Fruit fly (Drosophila melanogaster): Measurements from ENCODE around the gene CG14629.

The CG14629 gene

dm6 chrX:1083123-1083522 lies 31.8 kb downstream of the CG14629 start (continued):
- TF ChIP-seq CG34376 (GFP tag; optimal IDR thresholded peaks at IDR 0.05), result no peak
- no peak for TF ChIP-seq bbx (GFP tag; IDR thresholded peaks at IDR 0.05; ENCODE audit: partially characterized antibody)
- no peak for TF ChIP-seq seq (GFP tag; IDR thresholded peaks at IDR 0.05)
- no peak for TF ChIP-seq slp2 (GFP tag; optimal IDR thresholded peaks at IDR 0.05)
- TF ChIP-seq Side (GFP tag; optimal IDR thresholded peaks at IDR 0.05), result no peak
- no peak for TF ChIP-seq CG10321 (GFP tag; IDR thresholded peaks at IDR 0.05)
- no peak for TF ChIP-seq Taf1 (GFP tag; IDR thresholded peaks at IDR 0.05)
- TF ChIP-seq CG31365 (tag; optimal IDR thresholded peaks at IDR 0.05), result no peak
- TF ChIP-seq Bteb2 (GFP tag; optimal IDR thresholded peaks at IDR 0.05), result no peak
- TF ChIP-seq Bdp1 (GFP tag; optimal IDR thresholded peaks at IDR 0.05), result no peak
- TF ChIP-seq Hr39 (optimal IDR thresholded peaks at IDR 0.05), result no peak
- TF ChIP-seq CG10654 (GFP tag; optimal IDR thresholded peaks at IDR 0.05), result no peak
- TF ChIP-seq aop (GFP tag; IDR thresholded peaks at IDR 0.05), result no peak
- TF ChIP-seq pros (GFP tag; optimal IDR thresholded peaks at IDR 0.05), result no peak
- TF ChIP-seq CG3163 (GFP tag; optimal IDR thresholded peaks at IDR 0.05), result no peak
- peak; percentile 21 for TF ChIP-seq Hmr (GFP tag; optimal IDR thresholded peaks at IDR 0.05)
- no peak for TF ChIP-seq cas (GFP tag; IDR thresholded peaks at IDR 0.05)
- no peak for TF ChIP-seq CG12744 (GFP tag; optimal IDR thresholded peaks at IDR 0.05)
- TF ChIP-seq H15 (GFP tag; IDR thresholded peaks at IDR 0.05), result peak; percentile 58; the same call in 1 of the 3 replicates
- peak; percentile 83 for TF ChIP-seq Med (GFP tag)
- TF ChIP-seq Jarid2 (GFP tag; optimal IDR thresholded peaks at IDR 0.05), result no peak
- no peak for TF ChIP-seq CG13123 (GFP tag; optimal IDR thresholded peaks at IDR 0.05)
- TF ChIP-seq fd64A (GFP tag; optimal IDR thresholded peaks at IDR 0.05), result no peak
- TF ChIP-seq CG11247 (GFP tag; IDR thresholded peaks at IDR 0.05), result peak; percentile 28; the same call in 1 of the 2 replicates
- no peak for TF ChIP-seq grn (GFP tag; optimal IDR thresholded peaks at IDR 0.05)
- peak; percentile 37; the same call in 1 of the 2 replicates for TF ChIP-seq CG16779 (GFP tag; IDR thresholded peaks at IDR 0.05)
- TF ChIP-seq CG2202 (tag; optimal IDR thresholded peaks at IDR 0.05), result no peak
- TF ChIP-seq nmo (GFP tag; optimal IDR thresholded peaks at IDR 0.05), result peak; percentile 2
- no peak for TF ChIP-seq Adf1 (GFP tag; IDR thresholded peaks at IDR 0.05)
- TF ChIP-seq Doc2 (GFP tag; IDR thresholded peaks at IDR 0.05), result no peak
- no peak for TF ChIP-seq tap (tag; optimal IDR thresholded peaks at IDR 0.05)
- no peak for TF ChIP-seq NFAT (GFP tag; IDR thresholded peaks at IDR 0.05)
- no peak for TF ChIP-seq CG13296 (GFP tag; optimal IDR thresholded peaks at IDR 0.05)
- TF ChIP-seq CG4820 (GFP tag; optimal IDR thresholded peaks at IDR 0.05), result peak; percentile 46
- no peak for TF ChIP-seq ap (GFP tag; IDR thresholded peaks at IDR 0.05)
- TF ChIP-seq Sry-β (GFP tag; optimal IDR thresholded peaks at IDR 0.05), result no peak
- TF ChIP-seq danr (GFP tag; IDR thresholded peaks at IDR 0.05), result no peak
- no peak for TF ChIP-seq CTCF (GFP tag; optimal IDR thresholded peaks at IDR 0.05)
- TF ChIP-seq CG14014 (GFP tag; IDR thresholded peaks at IDR 0.05), result 0 out of 2 replicates have a peak, but pooled peaks have one; percentile 28
- no peak for TF ChIP-seq CkIIα-i1 (GFP tag; IDR thresholded peaks at IDR 0.05)
- TF ChIP-seq ATbp (GFP tag; optimal IDR thresholded peaks at IDR 0.05), result no peak
- peak; percentile 66 for TF ChIP-seq row (GFP tag; IDR thresholded peaks at IDR 0.05)
- no peak for TF ChIP-seq p53 (GFP tag; optimal IDR thresholded peaks at IDR 0.05)
- TF ChIP-seq NC2β (GFP tag; optimal IDR thresholded peaks at IDR 0.05), result no peak
- TF ChIP-seq mld (GFP tag; IDR thresholded peaks at IDR 0.05; ENCODE audit: partially characterized antibody), result no peak
- TF ChIP-seq CG30431 (GFP tag; optimal IDR thresholded peaks at IDR 0.05), result peak; percentile 33
- TF ChIP-seq NK7.1 (GFP tag; optimal IDR thresholded peaks at IDR 0.05), result no peak
- no peak for TF ChIP-seq CG13894 (tag; optimal IDR thresholded peaks at IDR 0.05)
- no peak for TF ChIP-seq Scr (GFP tag; IDR thresholded peaks at IDR 0.05; ENCODE audit: partially characterized antibody)
- no peak for TF ChIP-seq gcm (GFP tag; optimal IDR thresholded peaks at IDR 0.05)
- 0 out of 2 replicates have a peak, but pooled peaks have one; percentile 42 for TF ChIP-seq Awh (GFP tag; IDR thresholded peaks at IDR 0.05)
- no peak for TF ChIP-seq mirr (GFP tag; optimal IDR thresholded peaks at IDR 0.05)
- no peak for TF ChIP-seq CG14050 (GFP tag; IDR thresholded peaks at IDR 0.05)
- TF ChIP-seq eve (GFP tag; optimal IDR thresholded peaks at IDR 0.05), result no peak

All from whole organism, embryonic.